Fruit fly (Drosophila melanogaster) S2 (cell line): ENCODE data around the gene Mkrn1.

Source experiments
- CG8478 ChIP-seq: fragments of >200 bp; optimal IDR thresholded peaks from 2 replicates; lab custom pipeline; 2018
- CTCF ChIP-seq, 2 experiments: fragments of >200 bp; optimal IDR thresholded peaks; 2 replicates each; lab custom pipeline; 2018

- TF ChIP-seq CTCF (optimal IDR thresholded peaks at IDR 0.05; lab: Kevin White, UChicago) (peak; percentile 39 to 50), CG8478 (lab: Kevin White, UChicago) (no peak)
These were observed 3.3 kb upstream of the Mkrn1 start, which contains the start of gene Rpn10 for dm6 chr3L:21536857-21537256.
